Worm (Caenorhabditis elegans): ENCODE data around the gene mrp-7.

DNA sequence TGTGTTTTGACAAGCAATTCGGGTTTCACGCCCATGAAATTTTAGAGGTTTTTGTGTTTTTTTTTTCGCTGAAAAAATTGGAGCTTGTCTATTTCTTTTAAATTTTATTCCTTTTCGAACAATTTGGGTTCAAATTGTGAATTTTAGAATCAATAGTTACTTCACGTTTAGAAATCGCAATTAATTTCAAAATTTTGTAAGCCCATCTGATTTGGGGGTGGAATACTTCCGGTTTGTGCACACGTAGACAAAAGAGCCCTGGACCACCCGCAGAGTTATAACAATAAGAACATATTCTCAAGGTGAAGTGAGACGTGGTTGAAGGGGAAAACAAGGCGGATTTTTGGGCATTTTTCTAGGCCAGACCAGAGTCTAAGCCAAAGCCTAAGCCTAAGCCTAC, 44.6 kb downstream of the mrp-7 start, which contains the start of gene Y116F11A.6:
- TF ChIP-seq unc-86 (tag; optimal IDR thresholded peaks at IDR 0.05) (no peak), egl-27 (tag; optimal IDR thresholded peaks at IDR 0.05) (no peak), aly-2 (tag; optimal IDR thresholded peaks at IDR 0.05) (no peak), ceh-88 (GFP tag; IDR thresholded peaks at IDR 0.05) (no peak), nhr-77 (tag; optimal IDR thresholded peaks at IDR 0.05) (no peak), pqm-1 (tag; optimal IDR thresholded peaks at IDR 0.05) (no peak), unc-62 (GFP tag; optimal IDR thresholded peaks at IDR 0.05) (no peak), nhr-20 (tag; optimal IDR thresholded peaks at IDR 0.05) (no peak)
